Fruit fly (Drosophila melanogaster): ENCODE data around the gene wls.

DNA sequence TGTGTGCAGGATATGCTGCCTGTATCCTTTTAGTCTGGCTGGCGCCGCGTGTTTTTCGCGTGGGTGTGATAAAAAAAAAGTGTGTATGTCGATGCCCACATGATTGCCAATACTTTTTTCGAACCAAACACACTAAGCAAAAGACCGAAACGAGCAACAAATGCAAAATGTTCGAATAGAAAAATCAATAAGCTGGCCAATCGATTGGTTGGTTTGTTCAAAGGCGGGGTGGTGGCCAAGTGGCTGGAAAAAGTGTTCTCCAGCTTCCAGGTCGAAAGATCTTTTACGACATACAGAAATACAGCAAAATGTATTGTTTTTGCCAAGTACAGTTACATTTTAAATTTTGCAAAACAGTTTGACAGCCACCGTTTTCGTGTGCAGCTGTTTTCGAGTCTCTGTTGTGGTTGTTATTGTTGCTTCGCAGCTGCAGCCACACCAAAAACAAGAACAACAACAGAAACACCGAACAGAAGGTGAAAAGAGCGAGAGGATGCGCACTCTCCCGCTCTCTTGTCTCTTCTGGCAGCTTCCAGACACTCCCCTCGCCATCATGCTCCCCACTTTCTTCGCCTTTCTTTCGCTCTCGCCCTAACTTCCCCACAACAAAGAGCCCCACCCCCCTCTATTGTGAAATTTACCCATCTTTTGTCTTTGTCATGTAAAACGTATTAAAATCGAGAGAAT is 45.7 kb downstream of the wls start:
- TF ChIP-seq Pif1A (GFP tag; optimal IDR thresholded peaks at IDR 0.05) (no peak), CG9948 (tag; optimal IDR thresholded peaks at IDR 0.05) (no peak), gl (tag; optimal IDR thresholded peaks at IDR 0.05) (no peak), Snoo (tag; optimal IDR thresholded peaks at IDR 0.05) (no peak), CG15710 (tag; optimal IDR thresholded peaks at IDR 0.05) (no peak), rn (GFP tag; IDR thresholded peaks at IDR 0.05) (no peak), CG17806 (tag; optimal IDR thresholded peaks at IDR 0.05) (no peak)

Data from whole organism, pupa.